Fruit fly (Drosophila melanogaster) whole organism, embryonic: ENCODE results near the gene Surf1.

Source experiments
- CG1024 ChIP-seq: fragments of 200-800 bp; sonication (Bioruptor generic); IDR thresholded peaks from 2 replicates; pipeline ENCODE4 v1.3.6; 2022; ENCODE audit warnings: missing biosample characterization, missing genetic modification characterization
- CG10267 ChIP-seq: fragments of 200-800 bp; sonication (Bioruptor generic); optimal IDR thresholded peaks from 2 replicates; lab custom pipeline; 2018; ENCODE audit warnings: missing biosample characterization, mild to moderate bottlenecking, missing genetic modification characterization, moderate library complexity
- CG11085 ChIP-seq: fragments of 200-800 bp; sonication (Bioruptor generic); IDR thresholded peaks from 2 replicates; pipeline ENCODE4 v1.3.6; 2022; ENCODE audit warnings: missing biosample characterization, missing genetic modification characterization
- CG12391 ChIP-seq: fragments of 200-800 bp; sonication (Bioruptor generic); optimal IDR thresholded peaks from 3 replicates; lab custom pipeline; 2018; ENCODE audit warnings: missing biosample characterization, mild to moderate bottlenecking, missing genetic modification characterization, moderate library complexity
- CG12942 ChIP-seq: fragments of 200-800 bp; sonication (Bioruptor generic); optimal IDR thresholded peaks from 3 replicates; lab custom pipeline; 2016; ENCODE audit warnings: missing biosample characterization, missing genetic modification characterization
- CG13775 ChIP-seq: fragments of 200-800 bp; sonication (Bioruptor generic); optimal IDR thresholded peaks from 3 replicates; lab custom pipeline; 2017; ENCODE audit warnings: missing biosample characterization, mild to moderate bottlenecking, missing genetic modification characterization
- CG1529 ChIP-seq: fragments of 200-800 bp; sonication (Bioruptor generic); optimal IDR thresholded peaks from 3 replicates; lab custom pipeline; 2018; ENCODE audit warnings: missing biosample characterization, missing genetic modification characterization
- CG15696 ChIP-seq: fragments of 200-800 bp; sonication (Bioruptor generic); optimal IDR thresholded peaks from 2 replicates; lab custom pipeline; 2019; ENCODE audit warnings: missing biosample characterization, mild to moderate bottlenecking, missing genetic modification characterization, moderate library complexity
- CG16815 ChIP-seq: fragments of 200-800 bp; sonication (Bioruptor generic); optimal IDR thresholded peaks from 3 replicates; lab custom pipeline; 2017; ENCODE audit warnings: missing biosample characterization, mild to moderate bottlenecking, missing genetic modification characterization
- CG1792 ChIP-seq: fragments of 200-800 bp; sonication (Bioruptor generic); optimal IDR thresholded peaks from 2 replicates; lab custom pipeline; 2016; ENCODE audit warnings: missing biosample characterization, missing genetic modification characterization
- CG2129 ChIP-seq: fragments of 200-800 bp; sonication (Bioruptor generic); IDR thresholded peaks from 2 replicates; pipeline ENCODE4 v1.3.6; 2022; ENCODE audit warnings: missing biosample characterization, missing genetic modification characterization; ENCODE audit not compliant: partially characterized antibody
- CG2678 ChIP-seq: fragments of 200-800 bp; sonication (Bioruptor generic); optimal IDR thresholded peaks from 3 replicates; lab custom pipeline; 2019; ENCODE audit warnings: missing biosample characterization, mild to moderate bottlenecking, missing genetic modification characterization, moderate library complexity
- CG2875 ChIP-seq: fragments of 200-800 bp; sonication (Bioruptor generic); optimal IDR thresholded peaks from 2 replicates; lab custom pipeline; 2017; ENCODE audit warnings: missing biosample characterization, mild to moderate bottlenecking, missing genetic modification characterization, missing genetic modification reagents
- CG31388 ChIP-seq: fragments of 200-800 bp; sonication (Bioruptor generic); optimal IDR thresholded peaks from 2 replicates; lab custom pipeline; 2016; ENCODE audit warnings: missing biosample characterization, missing genetic modification characterization
- CG3281 ChIP-seq: fragments of 200-800 bp; sonication (Bioruptor generic); optimal IDR thresholded peaks from 3 replicates; lab custom pipeline; 2017; ENCODE audit warnings: missing biosample characterization, mild to moderate bottlenecking, missing genetic modification characterization
- CG3847 ChIP-seq: fragments of 200-800 bp; sonication (Bioruptor generic); IDR thresholded peaks from 2 replicates; pipeline ENCODE4 v1.3.6; 2022; ENCODE audit warnings: missing biosample characterization, missing genetic modification characterization
- CG6791 ChIP-seq: fragments of 200-800 bp; sonication (Bioruptor generic); IDR thresholded peaks from 3 replicates; pipeline ENCODE4 v1.3.6; 2022; ENCODE audit warnings: missing biosample characterization, missing genetic modification characterization; ENCODE audit not compliant: partially characterized antibody
- CG8765 ChIP-seq: fragments of 200-800 bp; sonication (Bioruptor generic); IDR thresholded peaks from 2 replicates; pipeline ENCODE4 v1.3.6; 2022; ENCODE audit warnings: missing biosample characterization, missing genetic modification characterization
- CG9817 ChIP-seq: fragments of 200-800 bp; sonication (Bioruptor generic); optimal IDR thresholded peaks from 2 replicates; lab custom pipeline; 2018; ENCODE audit warnings: missing biosample characterization, mild to moderate bottlenecking, missing genetic modification characterization, moderate library complexity
- Chrac-16 ChIP-seq: fragments of 200-800 bp; sonication (Bioruptor generic); optimal IDR thresholded peaks from 3 replicates; lab custom pipeline; 2016; ENCODE audit warnings: missing biosample characterization, missing genetic modification characterization
- Elba2 ChIP-seq: fragments of 200-800 bp; sonication (Bioruptor generic); optimal IDR thresholded peaks from 3 replicates; lab custom pipeline; 2016; ENCODE audit warnings: missing biosample characterization, missing genetic modification characterization
- Ets97D ChIP-seq: fragments of 200-800 bp; sonication (Bioruptor generic); optimal IDR thresholded peaks from 3 replicates; lab custom pipeline; 2016; ENCODE audit warnings: missing biosample characterization, missing genetic modification characterization
- HmgD ChIP-seq: fragments of 200-800 bp; sonication (Bioruptor generic); optimal IDR thresholded peaks from 3 replicates; lab custom pipeline; 2016; ENCODE audit warnings: missing biosample characterization, missing genetic modification characterization
- Hr51 ChIP-seq, 2 experiments: fragments of 200-800 bp; sonication (Bioruptor generic); optimal IDR thresholded peaks; 2 replicates in 1 of 2; 3 replicates in 1 of 2; lab custom pipeline; 2016 to 2018; ENCODE audit warnings: missing biosample characterization in 2 of 2, missing genetic modification characterization in 2 of 2, mild to moderate bottlenecking in 1 of 2, moderate library complexity in 1 of 2
- Mes4 ChIP-seq: fragments of 200-800 bp; sonication (Bioruptor generic); optimal IDR thresholded peaks from 2 replicates; lab custom pipeline; 2016; ENCODE audit warnings: missing biosample characterization, missing genetic modification characterization
- Opbp ChIP-seq: fragments of 200-800 bp; sonication (Bioruptor generic); IDR thresholded peaks from 3 replicates; pipeline ENCODE4 v1.3.6; 2022; ENCODE audit warnings: missing biosample characterization, missing genetic modification characterization; ENCODE audit not compliant: partially characterized antibody
- Rfx ChIP-seq: fragments of 200-800 bp; sonication (Bioruptor generic); IDR thresholded peaks from 2 replicates; pipeline ENCODE4 v1.3.6; 2022; ENCODE audit warnings: missing biosample characterization, missing genetic modification characterization
- Sox102F ChIP-seq: fragments of 200-800 bp; sonication (Bioruptor generic); optimal IDR thresholded peaks from 2 replicates; lab custom pipeline; 2018; ENCODE audit warnings: missing biosample characterization, mild to moderate bottlenecking, missing genetic modification characterization, moderate library complexity
- Stat92E ChIP-seq, 3 experiments: fragments of >200 bp in 2 of 3; fragments of 200-800 bp in 1 of 3; sonication (Bioruptor generic) in 1 of 3; optimal IDR thresholded peaks; 2 replicates each; lab custom pipeline; 2017 to 2019; ENCODE audit warnings: missing biosample characterization in 3 of 3, missing genetic modification characterization in 3 of 3, mild to moderate bottlenecking in 1 of 3, moderate library complexity in 1 of 3
- Taf1 ChIP-seq: fragments of 200-800 bp; sonication (Bioruptor generic); IDR thresholded peaks from 2 replicates; pipeline ENCODE4 v1.3.6; 2022; ENCODE audit warnings: missing biosample characterization, missing genetic modification characterization
- Xbp1 ChIP-seq: fragments of 200-800 bp; sonication (Bioruptor generic); optimal IDR thresholded peaks from 3 replicates; lab custom pipeline; 2016; ENCODE audit warnings: missing biosample characterization, mild to moderate bottlenecking, missing genetic modification characterization
- disco-r ChIP-seq: fragments of 200-800 bp; sonication (Bioruptor generic); optimal IDR thresholded peaks from 2 replicates; lab custom pipeline; 2016; ENCODE audit warnings: missing biosample characterization, missing genetic modification characterization
- dmrt11E ChIP-seq: fragments of 200-800 bp; sonication (Bioruptor generic); optimal IDR thresholded peaks from 3 replicates; lab custom pipeline; 2018; ENCODE audit warnings: missing biosample characterization, mild to moderate bottlenecking, missing genetic modification characterization, moderate library complexity
- dpn ChIP-seq, 2 experiments: fragments of 200-800 bp; sonication (Bioruptor generic); optimal IDR thresholded peaks; 3 replicates each; lab custom pipeline; 2016; ENCODE audit warnings: missing biosample characterization in 2 of 2, missing genetic modification characterization in 2 of 2
- eve ChIP-seq, 2 experiments: fragments of >200 bp; optimal IDR thresholded peaks; 2 replicates each; lab custom pipeline; 2017; ENCODE audit warnings: missing biosample characterization in 2 of 2, missing genetic modification characterization in 2 of 2
- fru ChIP-seq: fragments of >200 bp; optimal IDR thresholded peaks from 2 replicates; lab custom pipeline; 2017
- gro ChIP-seq: fragments of 200-800 bp; sonication (Bioruptor generic); optimal IDR thresholded peaks from 2 replicates; lab custom pipeline; 2016; ENCODE audit warnings: missing biosample characterization, missing genetic modification characterization
- gsb-n ChIP-seq: fragments of 200-800 bp; sonication (Bioruptor generic); optimal IDR thresholded peaks from 3 replicates; lab custom pipeline; 2018; ENCODE audit warnings: missing biosample characterization, mild to moderate bottlenecking, missing genetic modification characterization
- hkb ChIP-seq, 2 experiments: fragments of 200-800 bp in 1 of 2; fragments of >200 bp in 1 of 2; sonication (Bioruptor generic) in 1 of 2; IDR thresholded peaks in 1 of 2; optimal IDR thresholded peaks in 1 of 2; 2 replicates each; pipeline versions ENCODE4 v1.3.6 to Lab custom; 2017 to 2022; ENCODE audit warnings: missing biosample characterization in 1 of 2, missing genetic modification characterization in 1 of 2
- klu ChIP-seq: fragments of 200-800 bp; sonication (Bioruptor generic); IDR thresholded peaks from 2 replicates; pipeline ENCODE4 v1.3.6; 2022; ENCODE audit warnings: missing biosample characterization, missing genetic modification characterization
- lov ChIP-seq, 2 experiments: fragments of 200-800 bp in 1 of 2; fragments of >200 bp in 1 of 2; sonication (Bioruptor generic) in 1 of 2; IDR thresholded peaks in 1 of 2; optimal IDR thresholded peaks in 1 of 2; 2 replicates in 1 of 2; 3 replicates in 1 of 2; pipeline versions ENCODE4 v1.3.6 to Lab custom; 2017 to 2022; ENCODE audit warnings: missing biosample characterization in 1 of 2, missing genetic modification characterization in 1 of 2
- maf-S ChIP-seq: fragments of 200-800 bp; sonication (Bioruptor generic); optimal IDR thresholded peaks from 2 replicates; lab custom pipeline; 2016; ENCODE audit warnings: missing biosample characterization, missing genetic modification characterization
- nom ChIP-seq: fragments of 200-800 bp; sonication (Bioruptor generic); optimal IDR thresholded peaks from 2 replicates; lab custom pipeline; 2017; ENCODE audit warnings: missing biosample characterization, missing genetic modification characterization, mild to moderate bottlenecking, moderate library complexity, missing genetic modification reagents
- org-1 ChIP-seq: fragments of 200-800 bp; sonication (Bioruptor generic); optimal IDR thresholded peaks from 2 replicates; lab custom pipeline; 2017; ENCODE audit warnings: missing biosample characterization, missing genetic modification characterization
- pzg ChIP-seq: fragments of 200-800 bp; sonication (Bioruptor generic); optimal IDR thresholded peaks from 3 replicates; lab custom pipeline; 2018; ENCODE audit warnings: missing biosample characterization, mild to moderate bottlenecking, missing genetic modification characterization, moderate library complexity
- ro ChIP-seq: fragments of 200-800 bp; sonication (Bioruptor generic); IDR thresholded peaks from 2 replicates; pipeline ENCODE4 v1.3.6; 2022; ENCODE audit warnings: missing biosample characterization, missing genetic modification characterization
- schlank ChIP-seq: fragments of 200-800 bp; sonication (Bioruptor generic); optimal IDR thresholded peaks from 2 replicates; lab custom pipeline; 2018; ENCODE audit warnings: missing biosample characterization, mild to moderate bottlenecking, missing genetic modification characterization
- wor ChIP-seq: fragments of 200-800 bp; sonication (Bioruptor generic); IDR thresholded peaks from 2 replicates; pipeline ENCODE4 v1.3.6; 2022; ENCODE audit warnings: missing biosample characterization, missing genetic modification characterization

Surf1 gene

DNA sequence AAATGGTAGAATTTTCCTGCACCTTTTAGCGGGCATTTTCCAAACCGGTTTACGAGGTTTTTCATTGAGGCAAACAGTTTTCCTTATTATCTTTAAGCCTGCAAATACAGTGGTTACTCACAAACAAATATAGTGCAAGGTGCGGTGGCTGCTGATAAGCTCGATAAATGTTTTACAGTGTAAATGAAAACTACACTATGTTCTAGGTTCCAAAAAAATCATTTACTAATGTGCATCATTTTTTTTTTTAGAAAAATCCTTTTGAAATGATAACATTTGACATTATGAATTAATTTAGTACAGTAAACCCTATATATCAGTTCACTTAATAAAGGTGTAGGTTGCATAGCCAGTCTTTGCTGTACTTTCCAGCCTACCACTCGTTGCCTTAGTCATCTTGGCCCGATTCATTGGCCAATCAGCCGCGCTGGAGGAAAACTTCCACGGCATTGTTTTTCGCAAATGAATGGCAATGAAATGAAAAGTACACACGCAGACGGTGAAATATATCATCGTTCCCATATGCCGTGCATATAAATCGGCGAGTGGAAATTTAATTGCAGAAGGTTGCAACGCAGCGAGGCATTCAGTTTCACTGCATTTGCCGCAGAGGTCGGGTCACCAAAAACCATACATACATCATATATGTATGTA lies 20.0 kb downstream of the Surf1 start (continued):
- TF ChIP-seq pzg (no peak), CG2875 (no peak), CG15696 (tag; lab: Kevin White, UChicago) (peak; percentile 52), maf-S (no peak), Chrac-16 (GFP tag; lab: Kevin White, UChicago) (peak; percentile 31), Taf1 (GFP tag; lab: Robert Waterston, UW) (no peak), Elba2 (GFP tag; lab: Kevin White, UChicago) (no peak), CG2678 (no peak), CG1792 (no peak), Xbp1 (GFP tag; lab: Kevin White, UChicago) (peak; percentile 12), CG8765 (no peak), CG12391 (peak; percentile 16), CG1529 (GFP tag; lab: Kevin White, UChicago) (no peak), hkb (optimal IDR thresholded peaks at IDR 0.05; lab: Kevin White, UChicago) (no peak), hkb (GFP tag; IDR thresholded peaks at IDR 0.05; lab: Robert Waterston, UW) (no peak), Ets97D (GFP tag; lab: Kevin White, UChicago) (no peak), wor (GFP tag; lab: Robert Waterston, UW) (no peak), CG6791 (GFP tag; lab: Robert Waterston, UW) (no peak), Sox102F (peak; percentile 52), HmgD (no peak), gsb-n (tag; lab: Kevin White, UChicago) (no peak), CG11085 (GFP tag; lab: Robert Waterston, UW) (no peak), dmrt11E (peak; percentile 27), eve (GFP tag; optimal IDR thresholded peaks at IDR 0.05; lab: Kevin White, UChicago) (peak in 1 of 2 experiments; percentile 78), Hr51 (GFP tag; optimal IDR thresholded peaks at IDR 0.05; lab: Kevin White, UChicago) (peak in 1 of 2 experiments; percentile 20), schlank (tag; lab: Kevin White, UChicago) (no peak), disco-r (GFP tag; lab: Kevin White, UChicago) (no peak), CG31388 (GFP tag; lab: Kevin White, UChicago) (no peak), CG3847 (GFP tag; lab: Robert Waterston, UW) (no peak), Opbp (GFP tag; lab: Robert Waterston, UW) (no peak), fru (lab: Kevin White, UChicago) (no peak)

DNA sequence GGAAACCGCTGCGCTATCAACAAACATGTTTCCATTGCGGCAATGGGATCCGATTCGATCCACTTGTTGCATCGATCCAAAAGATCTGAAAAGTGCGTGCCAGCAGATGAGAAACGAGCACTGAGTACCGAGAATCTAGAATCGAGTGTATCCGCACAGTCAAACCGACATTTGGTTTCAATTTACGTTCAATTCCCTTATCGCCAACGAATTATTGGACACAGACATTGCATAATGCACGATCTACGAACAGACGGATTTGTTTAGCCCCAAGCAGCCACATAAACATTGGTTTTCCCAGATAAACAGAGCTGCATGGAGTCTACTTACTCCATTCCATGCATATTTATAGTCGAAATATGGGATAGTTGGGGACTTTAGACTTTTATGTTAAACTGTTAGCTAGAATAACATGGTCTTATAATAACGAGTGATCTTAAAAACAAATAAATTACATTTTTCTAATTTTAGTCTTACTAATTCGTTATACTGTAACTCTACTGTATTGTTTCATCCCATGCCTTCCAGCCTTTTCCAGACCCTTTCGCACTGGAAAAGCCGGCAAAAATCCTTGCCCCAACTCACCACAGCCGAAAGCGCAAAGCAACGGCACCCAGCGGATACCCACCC lies 20.7 kb downstream of the Surf1 start:
- TF ChIP-seq CG6791 (GFP tag; lab: Robert Waterston, UW): no peak
- no peak for TF ChIP-seq CG10267 (tag; lab: Kevin White, UChicago)
- TF ChIP-seq nom (GFP tag; lab: Kevin White, UChicago): no peak
- no peak for TF ChIP-seq CG1024
- no peak for TF ChIP-seq CG12942 (GFP tag; lab: Kevin White, UChicago)
- TF ChIP-seq Stat92E (GFP tag; optimal IDR thresholded peaks at IDR 0.05; lab: Kevin White, UChicago): peak in 1 of 3 experiments; percentile 20
- TF ChIP-seq org-1: no peak
- TF ChIP-seq CG2129 (GFP tag; lab: Robert Waterston, UW): no peak
- no peak for TF ChIP-seq lov (optimal IDR thresholded peaks at IDR 0.05; lab: Kevin White, UChicago)
- TF ChIP-seq lov (GFP tag; IDR thresholded peaks at IDR 0.05; lab: Robert Waterston, UW): no peak
- TF ChIP-seq klu (GFP tag; lab: Robert Waterston, UW): no peak
- TF ChIP-seq CG13775 (GFP tag; lab: Kevin White, UChicago): no peak
- no peak for TF ChIP-seq dpn (GFP tag; optimal IDR thresholded peaks at IDR 0.05; lab: Kevin White, UChicago)
- TF ChIP-seq gro (GFP tag; lab: Kevin White, UChicago): no peak
- TF ChIP-seq CG16815 (GFP tag; lab: Kevin White, UChicago): no peak
- TF ChIP-seq CG3281 (GFP tag; lab: Kevin White, UChicago): no peak
- TF ChIP-seq ro: no peak
- TF ChIP-seq CG9817 (tag; lab: Kevin White, UChicago): no peak
- TF ChIP-seq Mes4 (GFP tag; lab: Kevin White, UChicago): no peak
- TF ChIP-seq Rfx (GFP tag; lab: Robert Waterston, UW): no peak
